Worm (Caenorhabditis elegans): ENCODE data around the gene mbk-1.

- TF ChIP-seq elt-3 (tag; optimal IDR thresholded peaks at IDR 0.05) (no peak), nhr-76 (tag; optimal IDR thresholded peaks at IDR 0.05) (no peak), mep-1 (tag; optimal IDR thresholded peaks at IDR 0.05) (no peak), snpc-4 (tag; optimal IDR thresholded peaks at IDR 0.05) (no peak), ztf-11 (tag; optimal IDR thresholded peaks at IDR 0.05) (no peak), elt-1 (tag; optimal IDR thresholded peaks at IDR 0.05; ENCODE audit: borderline replicate concordance, insufficient read depth) (no peak), lsy-2 (tag; optimal IDR thresholded peaks at IDR 0.05) (no peak), nhr-237 (tag; optimal IDR thresholded peaks at IDR 0.05) (no peak), mab-5 (tag; optimal IDR thresholded peaks at IDR 0.05) (no peak), nhr-2 (tag; optimal IDR thresholded peaks at IDR 0.05) (no peak), sem-2 (GFP tag; optimal IDR thresholded peaks at IDR 0.05) (no peak), bed-3 (GFP tag; optimal IDR thresholded peaks at IDR 0.05) (no peak), flh-1 (GFP tag; optimal IDR thresholded peaks at IDR 0.05) (no peak), unc-39 (tag; optimal IDR thresholded peaks at IDR 0.05) (no peak)
Observed at ce11 chrX:14838339-14838738, 14.0 kb upstream of the mbk-1 start.
